Worm (Caenorhabditis elegans): ENCODE data around the gene C47G2.4.

- TF ChIP-seq ama-1 (optimal IDR thresholded peaks at IDR 0.05) (no peak), tbx-11 (GFP tag; IDR thresholded peaks at IDR 0.05) (no peak), F13C5.2 (tag; optimal IDR thresholded peaks at IDR 0.05) (no peak)
These were observed 17.9 kb downstream of the C47G2.4 start for ce11 chrII:11275484-11275883.

All from whole organism, early embryonic.